Worm (Caenorhabditis elegans) whole organism, mixed stage, embryonic: Measurements from ENCODE around the gene irg-8.

Experiments
- M03D4.4 ChIP-seq: sonication (generic microtip); optimal IDR thresholded peaks from 2 replicates; lab custom pipeline; 2017; ENCODE audit warnings: mild to moderate bottlenecking, missing genetic modification characterization, missing compliant biosample characterization
- bed-3 ChIP-seq: fragments of 200-800 bp; sonication (Bioruptor generic); optimal IDR thresholded peaks from 3 replicates; lab custom pipeline; 2018; ENCODE audit warnings: mild to moderate bottlenecking, missing genetic modification characterization, moderate library complexity, missing compliant biosample characterization
- blmp-1 ChIP-seq: fragments of 150-350 bp; optimal IDR thresholded peaks from 2 replicates; lab custom pipeline; 2014; ENCODE audit warnings: missing biosample characterization, missing genetic modification characterization
- ceh-43 ChIP-seq: fragments of 200-800 bp; sonication (Bioruptor generic); optimal IDR thresholded peaks from 2 replicates; lab custom pipeline; 2018; ENCODE audit warnings: mild to moderate bottlenecking, missing genetic modification characterization, moderate library complexity, missing compliant biosample characterization
- ceh-83 ChIP-seq: fragments of 200-800 bp; sonication (Bioruptor generic); optimal IDR thresholded peaks from 2 replicates; lab custom pipeline; 2018; ENCODE audit warnings: mild to moderate bottlenecking, missing genetic modification characterization, missing compliant biosample characterization
- ces-1 ChIP-seq: fragments of 150-350 bp; optimal IDR thresholded peaks from 2 replicates; lab custom pipeline; 2014; ENCODE audit warnings: missing biosample characterization, missing genetic modification reagents, missing genetic modification characterization
- cnd-1 ChIP-seq: fragments of 200-800 bp; sonication (Bioruptor generic); optimal IDR thresholded peaks from 2 replicates; lab custom pipeline; 2018; ENCODE audit warnings: mild to moderate bottlenecking, missing genetic modification characterization, missing compliant biosample characterization
- drap-1 ChIP-seq: fragments of 200-800 bp; sonication (Bioruptor generic); optimal IDR thresholded peaks from 3 replicates; lab custom pipeline; 2018; ENCODE audit warnings: mild to moderate bottlenecking, missing genetic modification characterization, missing compliant biosample characterization
- elt-3 ChIP-seq: fragments of 150-350 bp; optimal IDR thresholded peaks from 2 replicates; lab custom pipeline; 2014; ENCODE audit warnings: missing biosample characterization, missing genetic modification characterization
- ham-2 ChIP-seq: fragments of 200-800 bp; sonication (Bioruptor generic); optimal IDR thresholded peaks from 2 replicates; lab custom pipeline; 2018; ENCODE audit warnings: mild to moderate bottlenecking, missing genetic modification characterization, missing compliant biosample characterization
- hlh-1 ChIP-seq: fragments of 150-350 bp; optimal IDR thresholded peaks from 2 replicates; lab custom pipeline; 2014; ENCODE audit warnings: missing biosample characterization, missing genetic modification reagents, missing genetic modification characterization
- lin-13 ChIP-seq: fragments of 150-350 bp; optimal IDR thresholded peaks from 2 replicates; lab custom pipeline; 2014; ENCODE audit warnings: missing biosample characterization, missing genetic modification characterization
- lin-32 ChIP-seq: fragments of 200-800 bp; sonication (Bioruptor generic); optimal IDR thresholded peaks from 2 replicates; lab custom pipeline; 2018; ENCODE audit warnings: mild to moderate bottlenecking, missing genetic modification characterization, missing compliant biosample characterization
- lsy-2 ChIP-seq: fragments of 150-350 bp; optimal IDR thresholded peaks from 2 replicates; lab custom pipeline; 2014; ENCODE audit warnings: missing biosample characterization, missing genetic modification characterization
- mab-5 ChIP-seq: fragments of 150-350 bp; optimal IDR thresholded peaks from 2 replicates; lab custom pipeline; 2014; ENCODE audit warnings: missing biosample characterization, missing genetic modification characterization
- mep-1 ChIP-seq: fragments of 150-350 bp; optimal IDR thresholded peaks from 2 replicates; lab custom pipeline; 2017; ENCODE audit warnings: missing biosample characterization, missing genetic modification reagents, missing genetic modification characterization, inconsistent platforms
- mls-2 ChIP-seq: sonication (generic microtip); optimal IDR thresholded peaks from 2 replicates; lab custom pipeline; 2016; ENCODE audit warnings: mild to moderate bottlenecking, missing genetic modification characterization, moderate library complexity, missing compliant biosample characterization
- nhr-12 ChIP-seq: fragments of 150-350 bp; optimal IDR thresholded peaks from 2 replicates; lab custom pipeline; 2014; ENCODE audit warnings: missing biosample characterization, missing genetic modification characterization
- nhr-2 ChIP-seq: fragments of 150-350 bp; optimal IDR thresholded peaks from 2 replicates; lab custom pipeline; 2014; ENCODE audit warnings: missing biosample characterization, missing genetic modification characterization
- nhr-237 ChIP-seq: fragments of 150-350 bp; optimal IDR thresholded peaks from 2 replicates; lab custom pipeline; 2014; ENCODE audit warnings: missing biosample characterization, missing genetic modification characterization
- nhr-28 ChIP-seq: fragments of 150-350 bp; optimal IDR thresholded peaks from 2 replicates; lab custom pipeline; 2014; ENCODE audit warnings: missing biosample characterization, missing genetic modification characterization
- nhr-76 ChIP-seq: sonication (generic microtip); optimal IDR thresholded peaks from 2 replicates; lab custom pipeline; 2017; ENCODE audit warnings: missing biosample characterization, missing genetic modification characterization
- pha-4 ChIP-seq: fragments of 150-350 bp; optimal IDR thresholded peaks from 2 replicates; lab custom pipeline; 2018; ENCODE audit warnings: missing biosample characterization, missing genetic modification reagents, missing genetic modification characterization
- sem-2 ChIP-seq: fragments of 200-800 bp; sonication (Bioruptor generic); optimal IDR thresholded peaks from 2 replicates; lab custom pipeline; 2018; ENCODE audit warnings: mild to moderate bottlenecking, missing genetic modification characterization, missing compliant biosample characterization
- snpc-4 ChIP-seq: fragments of 150-350 bp; optimal IDR thresholded peaks from 2 replicates; lab custom pipeline; 2014; ENCODE audit warnings: missing biosample characterization, missing genetic modification characterization
- sptf-1 ChIP-seq: sonication (generic microtip); optimal IDR thresholded peaks from 2 replicates; lab custom pipeline; 2017; ENCODE audit warnings: mild to moderate bottlenecking, missing genetic modification characterization, moderate library complexity, missing compliant biosample characterization
- tbx-8 ChIP-seq: fragments of 200-800 bp; sonication (Bioruptor generic); optimal IDR thresholded peaks from 2 replicates; lab custom pipeline; 2018; ENCODE audit warnings: mild to moderate bottlenecking, missing genetic modification characterization, moderate library complexity, missing compliant biosample characterization
- unc-120 ChIP-seq: sonication (generic microtip); optimal IDR thresholded peaks from 2 replicates; lab custom pipeline; 2017; ENCODE audit warnings: missing genetic modification characterization, missing compliant biosample characterization; ENCODE audit not compliant: poor library complexity, severe bottlenecking
- unc-39 ChIP-seq: fragments of 150-350 bp; optimal IDR thresholded peaks from 2 replicates; lab custom pipeline; 2014; ENCODE audit warnings: missing biosample characterization, missing genetic modification characterization
- unc-62 ChIP-seq: fragments of 150-350 bp; optimal IDR thresholded peaks from 2 replicates; lab custom pipeline; 2014; ENCODE audit warnings: missing biosample characterization, missing genetic modification reagents, missing genetic modification characterization
- zip-8 ChIP-seq: fragments of 150-350 bp; optimal IDR thresholded peaks from 2 replicates; lab custom pipeline; 2014; ENCODE audit warnings: missing biosample characterization, missing genetic modification characterization
- ztf-11 ChIP-seq: fragments of 150-350 bp; optimal IDR thresholded peaks from 2 replicates; lab custom pipeline; 2014; ENCODE audit warnings: missing biosample characterization, missing genetic modification characterization

irg-8 gene

DNA sequence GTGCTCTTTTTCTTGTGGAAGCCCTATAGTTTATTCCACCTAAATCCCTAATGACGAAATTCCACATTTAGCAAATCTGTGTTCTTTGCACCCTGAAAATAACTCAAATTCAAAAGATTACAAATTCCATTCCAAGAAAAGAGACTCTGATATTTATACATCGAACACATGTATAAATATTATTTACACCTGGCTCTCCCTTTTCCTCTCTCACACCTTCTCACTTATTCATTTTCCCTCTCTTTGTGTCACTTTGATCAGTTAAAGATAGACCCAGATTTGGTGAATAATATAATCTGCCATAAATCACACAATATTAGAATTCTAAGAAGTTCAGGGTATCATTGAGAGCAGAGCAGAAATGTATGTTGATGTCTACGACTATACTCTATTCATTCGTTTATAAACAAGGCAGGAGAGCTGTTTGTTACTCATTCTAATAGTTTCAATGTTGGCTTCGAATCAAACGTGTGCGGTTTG lies 25.3 kb downstream of the irg-8 start, which contains the start of gene nhr-254:
Gene nhr-254, plus strand, starts transcription at position 430 of the 480 bp plus-strand sequence.
- TF ChIP-seq blmp-1 (tag; lab: Kevin White, UChicago) (no peak), nhr-28 (no peak), bed-3 (GFP tag; lab: Kevin White, UChicago) (no peak), lin-13 (tag; lab: Kevin White, UChicago) (no peak), mab-5 (tag; lab: Kevin White, UChicago) (no peak), snpc-4 (tag; lab: Kevin White, UChicago) (no peak), cnd-1 (tag; lab: Kevin White, UChicago) (no peak)

ce11 chrV:388397-388796 lies 29.1 kb downstream of the irg-8 start, which contains the start of gene ZK6.6:
ZK6.6 (plus strand) TSS chrV:388697.
- TF ChIP-seq nhr-237 (tag; lab: Kevin White, UChicago), result no peak
- TF ChIP-seq ztf-11 (tag; lab: Kevin White, UChicago), result no peak
- TF ChIP-seq unc-120, result no peak
- no peak for TF ChIP-seq ham-2 (GFP tag; lab: Kevin White, UChicago)
- TF ChIP-seq ces-1, result no peak
- TF ChIP-seq pha-4 (tag; lab: Kevin White, UChicago), result no peak
- no peak for TF ChIP-seq nhr-12 (tag; lab: Kevin White, UChicago)
- no peak for TF ChIP-seq sem-2 (GFP tag; lab: Kevin White, UChicago)
- TF ChIP-seq lsy-2 (tag; lab: Kevin White, UChicago), result no peak
- no peak for TF ChIP-seq lin-32 (GFP tag; lab: Kevin White, UChicago)
- TF ChIP-seq elt-3 (tag; lab: Kevin White, UChicago), result no peak
- no peak for TF ChIP-seq M03D4.4 (tag; lab: Kevin White, UChicago)
- no peak for TF ChIP-seq ceh-83
- TF ChIP-seq, all 35 proteins: peak for 0

- TF ChIP-seq ceh-43 (GFP tag; lab: Kevin White, UChicago), result no peak
- TF ChIP-seq pha-4 (tag; lab: Kevin White, UChicago), result no peak
- no peak for TF ChIP-seq hlh-1 (tag; lab: Kevin White, UChicago)
- TF ChIP-seq sptf-1 (tag; lab: Kevin White, UChicago), result no peak
- no peak for TF ChIP-seq sem-2 (GFP tag; lab: Kevin White, UChicago)
- TF ChIP-seq nhr-76 (tag; lab: Kevin White, UChicago), result no peak
- TF ChIP-seq elt-3 (tag; lab: Kevin White, UChicago), result no peak
- TF ChIP-seq M03D4.4 (tag; lab: Kevin White, UChicago), result no peak
- TF ChIP-seq mab-5 (tag; lab: Kevin White, UChicago), result no peak
- no peak for TF ChIP-seq nhr-237 (tag; lab: Kevin White, UChicago)
- TF ChIP-seq unc-39 (tag; lab: Kevin White, UChicago), result no peak
- TF ChIP-seq unc-120, result no peak
Observed at ce11 chrV:385488-385887, 32.0 kb downstream of the irg-8 start, which contains the start of gene lipl-5. lipl-5 (plus strand) TSS chrV:385746.

ce11 chrV:384511-384910 lies 33.0 kb downstream of the irg-8 start:
- no peak for TF ChIP-seq mls-2 (tag; lab: Kevin White, UChicago)
- TF ChIP-seq bed-3 (GFP tag; lab: Kevin White, UChicago), result no peak
- TF ChIP-seq ztf-11 (tag; lab: Kevin White, UChicago), result no peak
- TF ChIP-seq ceh-83, result no peak
- TF ChIP-seq ceh-43 (GFP tag; lab: Kevin White, UChicago), result no peak
- no peak for TF ChIP-seq mep-1 (tag; lab: Kevin White, UChicago)
- no peak for TF ChIP-seq tbx-8 (GFP tag; lab: Kevin White, UChicago)
- no peak for TF ChIP-seq pha-4 (tag; lab: Kevin White, UChicago)
- TF ChIP-seq lin-32 (GFP tag; lab: Kevin White, UChicago), result no peak
- no peak for TF ChIP-seq ces-1
- no peak for TF ChIP-seq snpc-4 (tag; lab: Kevin White, UChicago)
- TF ChIP-seq blmp-1 (tag; lab: Kevin White, UChicago), result no peak
- TF ChIP-seq unc-39 (tag; lab: Kevin White, UChicago), result no peak
- TF ChIP-seq nhr-28, result no peak
- TF ChIP-seq nhr-237 (tag; lab: Kevin White, UChicago), result no peak
- TF ChIP-seq zip-8 (tag; lab: Kevin White, UChicago), result no peak

DNA sequence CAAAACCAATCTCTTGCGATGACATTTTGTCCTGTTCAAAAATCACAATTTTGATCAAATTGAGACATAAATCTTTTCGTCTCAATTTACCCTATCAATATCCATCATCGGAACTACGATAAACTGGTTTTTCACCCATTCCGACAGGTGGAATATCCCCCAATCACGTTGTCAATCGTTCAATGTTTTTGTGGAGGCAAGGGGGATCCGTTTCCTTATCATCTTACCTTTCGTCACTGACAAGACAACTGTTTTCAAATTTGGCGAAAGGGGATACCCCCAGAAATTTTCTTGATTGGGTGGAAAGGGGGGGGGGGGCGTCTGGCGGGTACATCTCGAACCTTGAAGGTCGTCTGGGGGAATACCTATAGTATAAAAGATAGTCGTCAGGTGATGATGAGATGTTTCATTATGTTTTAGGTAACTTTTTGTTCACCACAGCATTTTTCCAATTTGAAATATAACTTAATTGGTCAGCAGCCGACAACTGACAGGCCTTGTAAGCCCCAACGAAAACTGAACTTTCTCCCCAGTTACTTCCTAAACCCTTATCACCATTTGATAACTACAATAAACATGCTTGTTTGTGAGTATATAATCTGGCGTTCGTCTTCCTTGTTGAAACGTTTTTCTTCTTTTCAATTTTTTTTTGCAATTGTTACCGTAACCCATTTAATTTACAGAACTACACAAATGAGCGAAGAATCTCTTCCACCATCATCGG lies 36.1 kb downstream of the irg-8 start, which contains the start of gene ZK6.8:
Gene ZK6.8, plus strand, starts transcription at position 682 of the 724 bp plus-strand sequence.
- TF ChIP-seq nhr-2 (tag; lab: Kevin White, UChicago), result no peak
- TF ChIP-seq ztf-11 (tag; lab: Kevin White, UChicago), result no peak
- no peak for TF ChIP-seq lin-32 (GFP tag; lab: Kevin White, UChicago)
- TF ChIP-seq mls-2 (tag; lab: Kevin White, UChicago), result no peak
- TF ChIP-seq mep-1 (tag; lab: Kevin White, UChicago), result no peak
- no peak for TF ChIP-seq drap-1 (GFP tag; lab: Kevin White, UChicago)
- TF ChIP-seq tbx-8 (GFP tag; lab: Kevin White, UChicago), result no peak
- no peak for TF ChIP-seq mab-5 (tag; lab: Kevin White, UChicago)
- no peak for TF ChIP-seq ceh-43 (GFP tag; lab: Kevin White, UChicago)
- TF ChIP-seq unc-62 (GFP tag; lab: Kevin White, UChicago), result no peak
- TF ChIP-seq lsy-2 (tag; lab: Kevin White, UChicago), result no peak
- no peak for TF ChIP-seq nhr-237 (tag; lab: Kevin White, UChicago)
- TF ChIP-seq, all 35 proteins: peak for 0
